Worm (Caenorhabditis elegans): ENCODE results near the gene nhr-219.

DNA sequence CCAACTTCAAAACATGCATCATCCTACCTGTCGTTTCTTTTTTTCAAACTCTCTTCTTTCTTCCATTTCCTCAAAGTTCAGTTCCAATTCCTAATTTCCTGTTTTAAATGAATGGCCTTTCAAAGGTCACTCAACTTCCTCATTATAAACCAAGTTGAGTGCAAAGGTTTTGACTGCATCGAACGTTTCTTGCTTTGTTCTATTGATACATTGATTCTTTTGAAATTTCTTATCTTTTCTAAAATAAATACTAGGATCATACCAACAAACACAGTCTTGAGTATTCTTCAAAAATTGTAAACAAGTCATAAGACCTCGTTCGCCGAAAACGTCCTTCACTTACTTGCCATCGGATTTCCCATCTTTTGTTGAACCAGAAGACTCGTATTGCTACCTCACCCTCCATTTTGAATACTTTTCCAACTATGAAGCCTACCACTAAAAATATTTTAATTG is 24.2 kb upstream of the nhr-219 start, which contains the start of gene F59E11.7:
- TF ChIP-seq unc-62 (GFP tag; optimal IDR thresholded peaks at IDR 0.05) (no peak), elt-1 (tag; optimal IDR thresholded peaks at IDR 0.05) (no peak), snpc-4 (tag; optimal IDR thresholded peaks at IDR 0.05) (no peak), ceh-9 (tag; optimal IDR thresholded peaks at IDR 0.05) (no peak), ceh-16 (tag; optimal IDR thresholded peaks at IDR 0.05) (no peak), nfya-1 (tag; optimal IDR thresholded peaks at IDR 0.05; ENCODE audit: insufficient read depth) (no peak)

Measured in whole organism, L3 larva.